Fruit fly (Drosophila melanogaster): ENCODE measurements around the gene TTLL4B.

The TTLL4B gene

dm6 chr2L:3893331-3893730, 30.9 kb downstream of the TTLL4B start:
- TF ChIP-seq Jra (GFP tag; optimal IDR thresholded peaks at IDR 0.05) (no peak), Hr78 (GFP tag; optimal IDR thresholded peaks at IDR 0.05) (no peak), jim (GFP tag; optimal IDR thresholded peaks at IDR 0.05) (no peak)

dm6 chr2L:3895951-3896833, 33.7 kb downstream of the TTLL4B start:
- TF ChIP-seq Myc (optimal IDR thresholded peaks at IDR 0.05) (no peak), OdsH (GFP tag; optimal IDR thresholded peaks at IDR 0.05) (peak; percentile 6), HLH106 (tag; optimal IDR thresholded peaks at IDR 0.05) (peak; percentile 9), Sp1 (GFP tag; optimal IDR thresholded peaks at IDR 0.05) (no peak), GATAd (GFP tag; optimal IDR thresholded peaks at IDR 0.05) (no peak), Vsx2 (GFP tag; optimal IDR thresholded peaks at IDR 0.05; ENCODE audit: partially characterized antibody) (peak; percentile 15), CG9705 (GFP tag; optimal IDR thresholded peaks at IDR 0.05) (no peak), pan (optimal IDR thresholded peaks at IDR 0.05) (no peak), Dif (GFP tag; optimal IDR thresholded peaks at IDR 0.05; ENCODE audit: partially characterized antibody) (peak; percentile 55), jim (GFP tag; optimal IDR thresholded peaks at IDR 0.05) (no peak), Dfd (GFP tag; optimal IDR thresholded peaks at IDR 0.05) (no peak), CG32264 (GFP tag; optimal IDR thresholded peaks at IDR 0.05) (no peak), Abd-B (GFP tag; optimal IDR thresholded peaks at IDR 0.05) (no peak), Mio (GFP tag; optimal IDR thresholded peaks at IDR 0.05) (no peak), CrebA (GFP tag; optimal IDR thresholded peaks at IDR 0.05; ENCODE audit: borderline replicate concordance) (no peak), rgr (GFP tag; optimal IDR thresholded peaks at IDR 0.05) (peak; percentile 23), Jra (GFP tag; optimal IDR thresholded peaks at IDR 0.05) (no peak), lola (GFP tag; optimal IDR thresholded peaks at IDR 0.05) (no peak), fru (GFP tag; optimal IDR thresholded peaks at IDR 0.05) (no peak), Rel (GFP tag; optimal IDR thresholded peaks at IDR 0.05) (no peak), Rel (tag; optimal IDR thresholded peaks at IDR 0.05) (peak; percentile 93), tai (GFP tag; optimal IDR thresholded peaks at IDR 0.05) (no peak), ey (GFP tag; optimal IDR thresholded peaks at IDR 0.05) (no peak), br (GFP tag; optimal IDR thresholded peaks at IDR 0.05) (no peak), dsf (GFP tag; optimal IDR thresholded peaks at IDR 0.05; ENCODE audit: borderline replicate concordance) (no peak), brk (GFP tag; optimal IDR thresholded peaks at IDR 0.05) (no peak), Hr83 (GFP tag; optimal IDR thresholded peaks at IDR 0.05; ENCODE audit: poor library complexity, severe bottlenecking) (no peak), psq (GFP tag; optimal IDR thresholded peaks at IDR 0.05) (no peak), woc (GFP tag; optimal IDR thresholded peaks at IDR 0.05) (no peak), sv (GFP tag; optimal IDR thresholded peaks at IDR 0.05) (no peak), dl (GFP tag; optimal IDR thresholded peaks at IDR 0.05; ENCODE audit: insufficient read depth in 1 of 2, partially characterized antibody in 2 of 2) (peak; percentile 48 to 68), N (GFP tag; optimal IDR thresholded peaks at IDR 0.05) (no peak), h (GFP tag; optimal IDR thresholded peaks at IDR 0.05) (no peak), Hr78 (GFP tag; optimal IDR thresholded peaks at IDR 0.05) (no peak), sage (GFP tag; optimal IDR thresholded peaks at IDR 0.05) (no peak)

- peak; percentile 87 for TF ChIP-seq CG9705 (GFP tag; optimal IDR thresholded peaks at IDR 0.05)
- TF ChIP-seq Hr83 (GFP tag; optimal IDR thresholded peaks at IDR 0.05; ENCODE audit: poor library complexity, severe bottlenecking) = no peak
- peak; percentile 90 for TF ChIP-seq HLH106 (tag; optimal IDR thresholded peaks at IDR 0.05)
- peak; percentile 62 for TF ChIP-seq tai (GFP tag; optimal IDR thresholded peaks at IDR 0.05)
- TF ChIP-seq CrebA (GFP tag; optimal IDR thresholded peaks at IDR 0.05; ENCODE audit: borderline replicate concordance) = peak; percentile 49
- TF ChIP-seq Vsx2 (GFP tag; optimal IDR thresholded peaks at IDR 0.05; ENCODE audit: partially characterized antibody) = no peak
- TF ChIP-seq Sp1 (GFP tag; optimal IDR thresholded peaks at IDR 0.05) = peak; percentile 90
- no peak for TF ChIP-seq Myc (optimal IDR thresholded peaks at IDR 0.05)
- no peak for TF ChIP-seq jim (GFP tag; optimal IDR thresholded peaks at IDR 0.05)
- TF ChIP-seq rgr (GFP tag; optimal IDR thresholded peaks at IDR 0.05) = peak; percentile 96
- peak; percentile 65 for TF ChIP-seq Rel (GFP tag; optimal IDR thresholded peaks at IDR 0.05)
- peak; percentile 34 for TF ChIP-seq Rel (tag; optimal IDR thresholded peaks at IDR 0.05)
- TF ChIP-seq foxo (GFP tag; optimal IDR thresholded peaks at IDR 0.05) = peak in 1 of 2 experiments; percentile 94
- peak; percentile 52 for TF ChIP-seq Dfd (GFP tag; optimal IDR thresholded peaks at IDR 0.05)
- peak; percentile 84 for TF ChIP-seq ey (GFP tag; optimal IDR thresholded peaks at IDR 0.05)
- TF ChIP-seq br (GFP tag; optimal IDR thresholded peaks at IDR 0.05) = peak; percentile 82
- no peak for TF ChIP-seq Dif (GFP tag; optimal IDR thresholded peaks at IDR 0.05; ENCODE audit: partially characterized antibody)
- peak; percentile 93 for TF ChIP-seq fru (GFP tag; optimal IDR thresholded peaks at IDR 0.05)
- peak; percentile 84 for TF ChIP-seq sage (GFP tag; optimal IDR thresholded peaks at IDR 0.05)
- peak; percentile 78 for TF ChIP-seq dmrt93B (GFP tag; optimal IDR thresholded peaks at IDR 0.05)
- no peak for TF ChIP-seq Abd-B (GFP tag; optimal IDR thresholded peaks at IDR 0.05)
- TF ChIP-seq lola (GFP tag; optimal IDR thresholded peaks at IDR 0.05) = no peak
- TF ChIP-seq psq (GFP tag; optimal IDR thresholded peaks at IDR 0.05) = peak; percentile 85
- TF ChIP-seq dsf (GFP tag; optimal IDR thresholded peaks at IDR 0.05; ENCODE audit: borderline replicate concordance) = peak; percentile 42
- TF ChIP-seq Jra (GFP tag; optimal IDR thresholded peaks at IDR 0.05) = peak; percentile 67
- peak; percentile 51 for TF ChIP-seq woc (GFP tag; optimal IDR thresholded peaks at IDR 0.05)
- no peak for TF ChIP-seq N (GFP tag; optimal IDR thresholded peaks at IDR 0.05)
- peak; percentile 92 for TF ChIP-seq OdsH (GFP tag; optimal IDR thresholded peaks at IDR 0.05)
- peak; percentile 18 for TF ChIP-seq Mio (GFP tag; optimal IDR thresholded peaks at IDR 0.05)
- peak; percentile 96 for TF ChIP-seq h (GFP tag; optimal IDR thresholded peaks at IDR 0.05)
- TF ChIP-seq Hr78 (GFP tag; optimal IDR thresholded peaks at IDR 0.05) = no peak
- TF ChIP-seq GATAd (GFP tag; optimal IDR thresholded peaks at IDR 0.05) = peak; percentile 35
- no peak for TF ChIP-seq pan (optimal IDR thresholded peaks at IDR 0.05)
- peak; percentile 9 for TF ChIP-seq sv (GFP tag; optimal IDR thresholded peaks at IDR 0.05)
- no peak for TF ChIP-seq dl (GFP tag; optimal IDR thresholded peaks at IDR 0.05; ENCODE audit: insufficient read depth in 1 of 2, partially characterized antibody in 2 of 2)
- TF ChIP-seq usp (GFP tag; optimal IDR thresholded peaks at IDR 0.05) = no peak
- peak; percentile 78 for TF ChIP-seq CG32264 (GFP tag; optimal IDR thresholded peaks at IDR 0.05)
- peak; percentile 86 for TF ChIP-seq Hnf4 (GFP tag; optimal IDR thresholded peaks at IDR 0.05)
These were observed 34.3 kb downstream of the TTLL4B start for dm6 chr2L:3896834-3897143.

Data from whole organism, wandering third instar larva.